Fruit fly (Drosophila melanogaster): Measurements from ENCODE around the gene mts.
A peak's percentile ranks its signal among the peaks of the same experiment; 100 is the strongest.

The mts gene

DNA sequence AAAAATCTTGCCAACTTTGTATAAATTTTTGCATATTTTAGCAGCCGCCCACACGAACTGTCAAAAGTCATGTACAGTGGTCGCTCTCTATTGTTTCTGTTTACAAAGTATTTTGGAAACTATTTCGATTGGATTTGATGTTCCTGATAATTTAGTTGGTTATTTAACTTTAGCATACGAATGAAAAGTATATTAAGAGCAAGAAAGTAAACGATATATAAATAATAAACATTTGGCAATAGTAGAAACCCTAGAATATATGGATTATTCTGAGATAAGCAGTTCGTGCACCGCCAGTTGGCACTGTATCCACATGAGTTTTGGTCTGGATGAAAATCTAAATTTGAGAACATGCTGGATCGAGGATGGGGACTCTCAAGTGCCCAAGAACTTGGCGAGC, 5.8 kb downstream of the mts start:
- TF ChIP-seq CG9139 (GFP tag; optimal IDR thresholded peaks at IDR 0.05), result no peak
- no peak for TF ChIP-seq Sox15 (GFP tag; optimal IDR thresholded peaks at IDR 0.05)
- peak; percentile 28 for TF ChIP-seq dsx (GFP tag; optimal IDR thresholded peaks at IDR 0.05; ENCODE audit: poor library complexity, severe bottlenecking)
- TF ChIP-seq Ets96B (tag; optimal IDR thresholded peaks at IDR 0.05), result no peak
- TF ChIP-seq eg (GFP tag; IDR thresholded peaks at IDR 0.05), result no peak
- TF ChIP-seq CG32006 (GFP tag; optimal IDR thresholded peaks at IDR 0.05), result peak; percentile 18

DNA sequence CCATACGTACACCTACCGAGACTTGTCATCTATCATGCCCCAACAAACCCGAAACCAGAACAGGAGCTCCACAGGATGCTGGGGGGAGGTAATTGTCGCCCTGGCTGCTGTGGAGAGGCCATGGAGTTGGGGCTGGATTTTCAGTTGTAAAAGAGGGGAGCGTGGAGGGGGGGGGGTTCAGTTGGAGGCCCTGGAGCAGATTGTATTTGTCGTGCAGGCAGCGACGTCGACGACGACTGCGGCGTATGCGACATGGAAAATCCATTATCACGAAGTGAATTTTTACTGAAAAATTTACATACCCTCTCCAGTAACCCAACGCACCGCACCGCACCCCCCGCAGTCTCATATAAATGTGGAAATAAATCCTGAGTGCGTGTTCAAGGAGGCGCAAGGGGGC, 6.2 kb downstream of the mts start:
- no peak for TF ChIP-seq CG6808 (GFP tag; optimal IDR thresholded peaks at IDR 0.05)
- TF ChIP-seq CG4318 (GFP tag; optimal IDR thresholded peaks at IDR 0.05), result no peak
- TF ChIP-seq svp (GFP tag), result peak; percentile 51

DNA sequence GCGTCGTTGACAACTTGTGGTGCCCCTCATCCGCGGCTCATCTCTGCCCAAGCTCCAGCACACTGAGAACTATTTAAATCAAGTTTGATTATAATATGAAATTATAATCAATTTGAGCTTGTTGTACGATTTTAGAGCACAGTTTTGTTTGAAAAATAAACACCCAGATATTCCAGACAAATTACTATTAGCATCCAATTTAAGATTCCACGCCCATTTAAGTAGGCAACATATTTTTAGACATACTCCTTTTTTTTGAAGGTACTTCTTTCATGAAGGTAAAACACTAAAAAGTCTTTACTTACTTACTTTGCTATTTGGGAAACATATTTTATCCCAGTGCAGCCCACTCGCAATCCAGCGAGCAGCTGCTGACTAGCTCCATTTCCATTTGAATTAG, 10.6 kb downstream of the mts start:
- no peak for TF ChIP-seq CG11294 (GFP tag; IDR thresholded peaks at IDR 0.05)
- TF ChIP-seq ss (GFP tag; optimal IDR thresholded peaks at IDR 0.05), result no peak
- TF ChIP-seq CG10631 (GFP tag; optimal IDR thresholded peaks at IDR 0.05), result no peak
- no peak for TF ChIP-seq CG11902 (GFP tag; optimal IDR thresholded peaks at IDR 0.05)
- no peak for TF ChIP-seq vri (GFP tag; optimal IDR thresholded peaks at IDR 0.05)
- TF ChIP-seq svp (GFP tag), result peak; percentile 35
- TF ChIP-seq dac (GFP tag; optimal IDR thresholded peaks at IDR 0.05), result no peak
- TF ChIP-seq CG32006 (GFP tag; optimal IDR thresholded peaks at IDR 0.05), result peak; percentile 9

DNA sequence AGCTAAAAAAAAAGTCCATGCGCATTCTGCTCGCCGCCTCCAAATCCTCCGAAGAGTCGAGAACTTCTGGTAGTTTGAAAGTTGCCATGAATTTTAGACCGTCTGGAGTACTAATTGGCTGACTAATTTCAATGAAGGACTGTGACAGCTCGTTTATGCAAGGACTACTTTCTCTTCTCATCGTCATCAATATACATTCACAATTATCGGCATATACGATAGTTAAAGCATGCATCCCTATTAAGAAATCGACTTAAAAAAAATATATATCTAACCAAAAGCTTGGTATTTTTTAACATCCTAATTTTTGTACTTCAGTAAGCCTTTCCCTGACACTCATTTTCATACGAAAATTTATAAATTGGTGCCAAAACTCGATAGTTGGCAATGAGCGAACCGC, 12.7 kb downstream of the mts start, which contains the start of gene CG14537:
CG14537 (plus strand) TSS at position 301 of the 400 bp plus-strand sequence.
- TF ChIP-seq Lpt (GFP tag; optimal IDR thresholded peaks at IDR 0.05) (no peak), spab (GFP tag; optimal IDR thresholded peaks at IDR 0.05) (no peak), CG15336 (GFP tag; IDR thresholded peaks at IDR 0.05) (no peak), CG11294 (GFP tag; IDR thresholded peaks at IDR 0.05) (no peak), salr (GFP tag; optimal IDR thresholded peaks at IDR 0.05) (no peak), Hr4 (GFP tag; optimal IDR thresholded peaks at IDR 0.05) (no peak), CG7368 (GFP tag; optimal IDR thresholded peaks at IDR 0.05) (no peak), achi (GFP tag; optimal IDR thresholded peaks at IDR 0.05) (no peak), net (GFP tag; optimal IDR thresholded peaks at IDR 0.05) (no peak), CG8632 (GFP tag; optimal IDR thresholded peaks at IDR 0.05) (no peak), CG10669 (GFP tag; optimal IDR thresholded peaks at IDR 0.05) (no peak), CG11762 (GFP tag; optimal IDR thresholded peaks at IDR 0.05; ENCODE audit: insufficient read depth) (no peak), CG4318 (GFP tag; optimal IDR thresholded peaks at IDR 0.05) (no peak), CG34406 (GFP tag; optimal IDR thresholded peaks at IDR 0.05) (no peak), CG6276 (GFP tag; optimal IDR thresholded peaks at IDR 0.05) (no peak), acj6 (GFP tag; optimal IDR thresholded peaks at IDR 0.05) (no peak)

DNA sequence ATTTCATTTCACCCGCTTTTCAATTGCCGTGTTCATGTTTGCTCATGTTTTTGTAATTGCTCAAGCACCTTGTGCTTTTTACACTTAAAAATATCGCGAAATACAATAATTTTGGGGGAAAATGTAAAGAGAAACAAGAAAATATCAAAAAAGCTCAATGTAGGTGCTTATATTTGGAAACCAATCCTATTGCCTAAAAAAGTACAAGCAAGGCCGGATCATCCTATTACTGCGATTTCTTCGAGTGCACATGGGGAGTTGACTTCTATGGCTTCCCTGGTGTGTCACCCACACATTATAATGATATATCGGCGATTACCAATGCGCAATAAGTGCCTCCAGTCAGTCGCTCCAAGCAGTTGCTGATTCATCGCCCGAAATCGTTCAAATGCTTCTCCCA, 13.8 kb downstream of the mts start:
- TF ChIP-seq CG31627 (GFP tag; optimal IDR thresholded peaks at IDR 0.05) (peak; percentile 52), esn (GFP tag; optimal IDR thresholded peaks at IDR 0.05) (peak; percentile 51), Hr39 (GFP tag; optimal IDR thresholded peaks at IDR 0.05) (peak; percentile 55), Eip78C (GFP tag) (peak; percentile 45), topi (GFP tag; optimal IDR thresholded peaks at IDR 0.05) (peak; percentile 18), Blimp-1 (GFP tag; optimal IDR thresholded peaks at IDR 0.05) (no peak), Smox (GFP tag; optimal IDR thresholded peaks at IDR 0.05) (peak; percentile 31), vri (GFP tag; optimal IDR thresholded peaks at IDR 0.05) (peak; percentile 10), cyc (GFP tag; optimal IDR thresholded peaks at IDR 0.05) (peak; percentile 36), dsx (GFP tag; optimal IDR thresholded peaks at IDR 0.05; ENCODE audit: poor library complexity, severe bottlenecking) (no peak), achi (GFP tag; optimal IDR thresholded peaks at IDR 0.05) (no peak), lz (GFP tag; optimal IDR thresholded peaks at IDR 0.05) (peak; percentile 21), Sox102F (GFP tag; optimal IDR thresholded peaks at IDR 0.05) (peak; percentile 52), svp (GFP tag) (peak; percentile 49)
